Worm (Caenorhabditis elegans): ENCODE measurements around the gene R08E5.4.

ce11 chrV:3784167-3784734, 15.9 kb downstream of the R08E5.4 start, which contains the start of gene R08F11.1:
- TF ChIP-seq pax-3 (tag; optimal IDR thresholded peaks at IDR 0.05) (no peak), unc-62 (GFP tag; optimal IDR thresholded peaks at IDR 0.05) (no peak), skn-1 (tag; optimal IDR thresholded peaks at IDR 0.05) (no peak), ama-1 (optimal IDR thresholded peaks at IDR 0.05) (no peak), mef-2 (tag; optimal IDR thresholded peaks at IDR 0.05) (no peak), elt-3 (tag; optimal IDR thresholded peaks at IDR 0.05) (no peak), egl-13 (tag; optimal IDR thresholded peaks at IDR 0.05) (no peak)
